Worm (Caenorhabditis elegans): ENCODE measurements around the gene nhr-1.

Gene nhr-1

ce11 chrX:17468483-17468882, 45.4 kb upstream of the nhr-1 start:
- TF ChIP-seq aptf-3 (GFP tag; IDR thresholded peaks at IDR 0.05) (no peak), snpc-4 (GFP tag; optimal IDR thresholded peaks at IDR 0.05) (no peak), snpc-4 (tag; optimal IDR thresholded peaks at IDR 0.05) (no peak), hlh-12 (tag; optimal IDR thresholded peaks at IDR 0.05) (no peak), sptf-2 (GFP tag; optimal IDR thresholded peaks at IDR 0.05) (no peak), nhr-90 (tag; optimal IDR thresholded peaks at IDR 0.05) (no peak), ets-4 (GFP tag; optimal IDR thresholded peaks at IDR 0.05) (no peak), nhr-179 (tag; optimal IDR thresholded peaks at IDR 0.05) (no peak), bed-2 (GFP tag; IDR thresholded peaks at IDR 0.05) (no peak), snpc-1.1 (tag; optimal IDR thresholded peaks at IDR 0.05; ENCODE audit: insufficient read depth) (no peak), hmg-20 (GFP tag; IDR thresholded peaks at IDR 0.05) (no peak), tbp1 (GFP tag; optimal IDR thresholded peaks at IDR 0.05) (no peak), sea-2 (GFP tag; IDR thresholded peaks at IDR 0.05) (no peak), tbx-9 (tag; optimal IDR thresholded peaks at IDR 0.05; ENCODE audit: borderline replicate concordance) (no peak), mcd-1 (GFP tag; IDR thresholded peaks at IDR 0.05) (no peak), ceh-79 (tag; optimal IDR thresholded peaks at IDR 0.05) (no peak), let-526 (GFP tag; IDR thresholded peaks at IDR 0.05) (no peak), F57A8.1 (GFP tag; optimal IDR thresholded peaks at IDR 0.05) (no peak), him-1 (tag; optimal IDR thresholded peaks at IDR 0.05) (no peak), Y79H2A.3 (GFP tag; conservative IDR thresholded peaks at IDR 0.05) (no peak), ZK185.1 (tag; optimal IDR thresholded peaks at IDR 0.05; ENCODE audit: poor library complexity, severe bottlenecking) (no peak)

- TF ChIP-seq rpc-1 (optimal IDR thresholded peaks at IDR 0.05) (no peak), rpc-1 (tag; optimal IDR thresholded peaks at IDR 0.05) (no peak), ekl-4 (GFP tag; IDR thresholded peaks at IDR 0.05) (0 out of 2 replicates have a peak, but pooled peaks have one; percentile 37), cebp-1 (GFP tag; IDR thresholded peaks at IDR 0.05) (no peak), cebp-1 (tag; optimal IDR thresholded peaks at IDR 0.05) (peak; percentile 26), nfya-2 (GFP tag; IDR thresholded peaks at IDR 0.05) (no peak), Y53G8AR.9 (GFP tag; conservative IDR thresholded peaks at IDR 0.05) (no peak), dox-1 (GFP tag; IDR thresholded peaks at IDR 0.05) (peak; percentile 25; the same call in 1 of the 2 replicates), nhr-80 (tag; optimal IDR thresholded peaks at IDR 0.05) (peak; percentile 64), K12H6.12 (tag; optimal IDR thresholded peaks at IDR 0.05) (peak; percentile 6), Y53F4B.3 (GFP tag; IDR thresholded peaks at IDR 0.05) (no peak), lag-1 (GFP tag; IDR thresholded peaks at IDR 0.05) (no peak), madf-6 (GFP tag; IDR thresholded peaks at IDR 0.05) (no peak), lsl-1 (GFP tag; optimal IDR thresholded peaks at IDR 0.05) (no peak), ceh-27 (GFP tag; optimal IDR thresholded peaks at IDR 0.05) (no peak), ztf-18 (tag; optimal IDR thresholded peaks at IDR 0.05) (no peak)
Measured at ce11 chrX:17471703-17472102, 42.2 kb upstream of the nhr-1 start.

- TF ChIP-seq nhr-80 (tag; optimal IDR thresholded peaks at IDR 0.05) (peak; percentile 38), dox-1 (GFP tag; IDR thresholded peaks at IDR 0.05) (peak; percentile 45; the same call in 1 of the 2 replicates), him-1 (tag; optimal IDR thresholded peaks at IDR 0.05) (no peak), tbp1 (GFP tag; optimal IDR thresholded peaks at IDR 0.05) (peak; percentile 6), F55B11.4 (tag; optimal IDR thresholded peaks at IDR 0.05; ENCODE audit: borderline replicate concordance, insufficient read depth) (no peak), F23B12.7 (tag; optimal IDR thresholded peaks at IDR 0.05; ENCODE audit: insufficient read depth) (no peak), cebp-1 (GFP tag; IDR thresholded peaks at IDR 0.05) (no peak; the same call in 1 of the 2 replicates), cebp-1 (tag; optimal IDR thresholded peaks at IDR 0.05) (peak; percentile 65)
Measured at ce11 chrX:17472917-17473316, 40.9 kb upstream of the nhr-1 start.
